Fruit fly (Drosophila melanogaster): Measurements from ENCODE around the gene CG7368.

DNA sequence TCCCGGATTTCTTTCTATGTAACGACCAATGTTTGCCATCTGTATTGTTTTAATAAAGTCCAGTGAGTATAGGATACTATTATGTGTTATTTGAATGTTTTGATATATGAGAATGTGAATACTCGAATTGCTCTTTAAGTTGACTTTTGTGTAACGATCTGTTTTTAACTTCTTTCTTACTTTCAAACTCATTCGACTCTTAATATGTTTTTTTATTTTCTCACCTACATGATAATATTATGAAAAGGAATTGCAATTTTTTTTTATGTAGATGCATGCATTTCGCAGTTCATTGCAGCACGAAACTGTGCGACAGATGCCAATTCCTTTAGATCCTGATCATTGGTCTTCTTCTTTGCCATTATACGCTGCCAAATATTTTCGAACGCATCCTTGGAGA lies 22.4 kb upstream of the CG7368 start, which contains the start of gene CG33490:
- TF ChIP-seq gem (tag; optimal IDR thresholded peaks at IDR 0.05) (no peak), bowl (GFP tag; IDR thresholded peaks at IDR 0.05) (no peak), CG12659 (GFP tag; optimal IDR thresholded peaks at IDR 0.05) (no peak), E2f2 (GFP tag; IDR thresholded peaks at IDR 0.05) (no peak), gcm2 (GFP tag; optimal IDR thresholded peaks at IDR 0.05) (no peak), CG33557 (GFP tag; optimal IDR thresholded peaks at IDR 0.05) (no peak)

All from whole organism, embryonic.